Worm (Caenorhabditis elegans) whole organism, mixed stage, embryonic: Measurements from ENCODE around the gene Y77E11A.8.

Experiments used
- M03D4.4 ChIP-seq: sonication (generic microtip); optimal IDR thresholded peaks from 2 replicates; lab custom pipeline; 2017; ENCODE audit warnings: mild to moderate bottlenecking, missing genetic modification characterization, missing compliant biosample characterization
- bed-3 ChIP-seq: fragments of 200-800 bp; sonication (Bioruptor generic); optimal IDR thresholded peaks from 3 replicates; lab custom pipeline; 2018; ENCODE audit warnings: mild to moderate bottlenecking, missing genetic modification characterization, moderate library complexity, missing compliant biosample characterization
- blmp-1 ChIP-seq: fragments of 150-350 bp; optimal IDR thresholded peaks from 2 replicates; lab custom pipeline; 2014; ENCODE audit warnings: missing biosample characterization, missing genetic modification characterization
- ceh-39 ChIP-seq: fragments of 150-350 bp; optimal IDR thresholded peaks from 2 replicates; lab custom pipeline; 2014; ENCODE audit warnings: missing biosample characterization, missing genetic modification characterization
- ceh-43 ChIP-seq: fragments of 200-800 bp; sonication (Bioruptor generic); optimal IDR thresholded peaks from 2 replicates; lab custom pipeline; 2018; ENCODE audit warnings: mild to moderate bottlenecking, missing genetic modification characterization, moderate library complexity, missing compliant biosample characterization
- ceh-83 ChIP-seq: fragments of 200-800 bp; sonication (Bioruptor generic); optimal IDR thresholded peaks from 2 replicates; lab custom pipeline; 2018; ENCODE audit warnings: mild to moderate bottlenecking, missing genetic modification characterization, missing compliant biosample characterization
- ces-1 ChIP-seq: fragments of 150-350 bp; optimal IDR thresholded peaks from 2 replicates; lab custom pipeline; 2014; ENCODE audit warnings: missing biosample characterization, missing genetic modification reagents, missing genetic modification characterization
- cnd-1 ChIP-seq: fragments of 200-800 bp; sonication (Bioruptor generic); optimal IDR thresholded peaks from 2 replicates; lab custom pipeline; 2018; ENCODE audit warnings: mild to moderate bottlenecking, missing genetic modification characterization, missing compliant biosample characterization
- drap-1 ChIP-seq: fragments of 200-800 bp; sonication (Bioruptor generic); optimal IDR thresholded peaks from 3 replicates; lab custom pipeline; 2018; ENCODE audit warnings: mild to moderate bottlenecking, missing genetic modification characterization, missing compliant biosample characterization
- elt-1 ChIP-seq: sonication (generic microtip); optimal IDR thresholded peaks from 2 replicates; lab custom pipeline; 2017; ENCODE audit warnings: missing genetic modification characterization, mild to moderate bottlenecking, missing compliant biosample characterization, antibody characterized with exemption, moderate library complexity, borderline replicate concordance; ENCODE audit not compliant: insufficient read depth
- elt-3 ChIP-seq: fragments of 150-350 bp; optimal IDR thresholded peaks from 2 replicates; lab custom pipeline; 2014; ENCODE audit warnings: missing biosample characterization, missing genetic modification characterization
- flh-1 ChIP-seq: fragments of 200-800 bp; sonication (Bioruptor generic); optimal IDR thresholded peaks from 2 replicates; lab custom pipeline; 2018; ENCODE audit warnings: mild to moderate bottlenecking, missing genetic modification characterization, moderate library complexity, missing compliant biosample characterization
- ham-2 ChIP-seq: fragments of 200-800 bp; sonication (Bioruptor generic); optimal IDR thresholded peaks from 2 replicates; lab custom pipeline; 2018; ENCODE audit warnings: mild to moderate bottlenecking, missing genetic modification characterization, missing compliant biosample characterization
- hlh-1 ChIP-seq: fragments of 150-350 bp; optimal IDR thresholded peaks from 2 replicates; lab custom pipeline; 2014; ENCODE audit warnings: missing biosample characterization, missing genetic modification reagents, missing genetic modification characterization
- lin-13 ChIP-seq: fragments of 150-350 bp; optimal IDR thresholded peaks from 2 replicates; lab custom pipeline; 2014; ENCODE audit warnings: missing biosample characterization, missing genetic modification characterization
- lin-32 ChIP-seq: fragments of 200-800 bp; sonication (Bioruptor generic); optimal IDR thresholded peaks from 2 replicates; lab custom pipeline; 2018; ENCODE audit warnings: mild to moderate bottlenecking, missing genetic modification characterization, missing compliant biosample characterization
- lsy-2 ChIP-seq: fragments of 150-350 bp; optimal IDR thresholded peaks from 2 replicates; lab custom pipeline; 2014; ENCODE audit warnings: missing biosample characterization, missing genetic modification characterization
- mab-5 ChIP-seq: fragments of 150-350 bp; optimal IDR thresholded peaks from 2 replicates; lab custom pipeline; 2014; ENCODE audit warnings: missing biosample characterization, missing genetic modification characterization
- mep-1 ChIP-seq: fragments of 150-350 bp; optimal IDR thresholded peaks from 2 replicates; lab custom pipeline; 2017; ENCODE audit warnings: missing biosample characterization, missing genetic modification reagents, missing genetic modification characterization, inconsistent platforms
- mls-2 ChIP-seq: sonication (generic microtip); optimal IDR thresholded peaks from 2 replicates; lab custom pipeline; 2016; ENCODE audit warnings: mild to moderate bottlenecking, missing genetic modification characterization, moderate library complexity, missing compliant biosample characterization
- nhr-12 ChIP-seq: fragments of 150-350 bp; optimal IDR thresholded peaks from 2 replicates; lab custom pipeline; 2014; ENCODE audit warnings: missing biosample characterization, missing genetic modification characterization
- nhr-2 ChIP-seq: fragments of 150-350 bp; optimal IDR thresholded peaks from 2 replicates; lab custom pipeline; 2014; ENCODE audit warnings: missing biosample characterization, missing genetic modification characterization
- nhr-237 ChIP-seq: fragments of 150-350 bp; optimal IDR thresholded peaks from 2 replicates; lab custom pipeline; 2014; ENCODE audit warnings: missing biosample characterization, missing genetic modification characterization
- nhr-28 ChIP-seq: fragments of 150-350 bp; optimal IDR thresholded peaks from 2 replicates; lab custom pipeline; 2014; ENCODE audit warnings: missing biosample characterization, missing genetic modification characterization
- nhr-76 ChIP-seq: sonication (generic microtip); optimal IDR thresholded peaks from 2 replicates; lab custom pipeline; 2017; ENCODE audit warnings: missing biosample characterization, missing genetic modification characterization
- pha-4 ChIP-seq: fragments of 150-350 bp; optimal IDR thresholded peaks from 2 replicates; lab custom pipeline; 2018; ENCODE audit warnings: missing biosample characterization, missing genetic modification reagents, missing genetic modification characterization
- sem-2 ChIP-seq: fragments of 200-800 bp; sonication (Bioruptor generic); optimal IDR thresholded peaks from 2 replicates; lab custom pipeline; 2018; ENCODE audit warnings: mild to moderate bottlenecking, missing genetic modification characterization, missing compliant biosample characterization
- snpc-4 ChIP-seq: fragments of 150-350 bp; optimal IDR thresholded peaks from 2 replicates; lab custom pipeline; 2014; ENCODE audit warnings: missing biosample characterization, missing genetic modification characterization
- sptf-1 ChIP-seq: sonication (generic microtip); optimal IDR thresholded peaks from 2 replicates; lab custom pipeline; 2017; ENCODE audit warnings: mild to moderate bottlenecking, missing genetic modification characterization, moderate library complexity, missing compliant biosample characterization
- tbx-8 ChIP-seq: fragments of 200-800 bp; sonication (Bioruptor generic); optimal IDR thresholded peaks from 2 replicates; lab custom pipeline; 2018; ENCODE audit warnings: mild to moderate bottlenecking, missing genetic modification characterization, moderate library complexity, missing compliant biosample characterization
- unc-120 ChIP-seq: sonication (generic microtip); optimal IDR thresholded peaks from 2 replicates; lab custom pipeline; 2017; ENCODE audit warnings: missing genetic modification characterization, missing compliant biosample characterization; ENCODE audit not compliant: poor library complexity, severe bottlenecking
- unc-39 ChIP-seq: fragments of 150-350 bp; optimal IDR thresholded peaks from 2 replicates; lab custom pipeline; 2014; ENCODE audit warnings: missing biosample characterization, missing genetic modification characterization
- zip-8 ChIP-seq: fragments of 150-350 bp; optimal IDR thresholded peaks from 2 replicates; lab custom pipeline; 2014; ENCODE audit warnings: missing biosample characterization, missing genetic modification characterization
- ztf-11 ChIP-seq: fragments of 150-350 bp; optimal IDR thresholded peaks from 2 replicates; lab custom pipeline; 2014; ENCODE audit warnings: missing biosample characterization, missing genetic modification characterization

The Y77E11A.8 gene

DNA sequence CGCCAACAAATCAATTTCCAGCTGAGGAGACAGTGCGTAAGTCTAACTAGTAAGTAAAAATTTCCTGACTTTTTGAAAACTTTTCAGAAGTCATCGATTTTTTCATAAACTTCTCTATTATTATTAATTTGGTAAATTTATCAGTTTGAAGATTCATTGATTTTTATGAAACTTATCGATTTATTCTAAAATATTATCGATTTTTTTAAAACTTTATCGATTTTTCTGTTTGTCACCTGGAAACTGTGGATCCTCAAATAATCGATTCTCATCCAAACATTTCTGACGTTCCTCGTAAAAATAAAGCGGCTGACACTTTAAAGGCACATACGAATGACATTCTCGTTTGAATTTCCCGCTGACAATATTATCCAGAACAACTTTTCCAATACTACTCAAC, 9.1 kb upstream of the Y77E11A.8 start:
- TF ChIP-seq nhr-12 (no peak), lsy-2 (tag; lab: Kevin White, UChicago) (no peak), snpc-4 (no peak), ham-2 (GFP tag; lab: Kevin White, UChicago) (no peak), bed-3 (no peak), sptf-1 (tag; lab: Kevin White, UChicago) (no peak), zip-8 (tag; lab: Kevin White, UChicago) (no peak), lin-13 (no peak), elt-1 (tag; lab: Kevin White, UChicago) (no peak), blmp-1 (no peak), flh-1 (no peak), nhr-237 (tag; lab: Kevin White, UChicago) (no peak), pha-4 (tag; lab: Kevin White, UChicago) (no peak), nhr-28 (no peak), lin-32 (GFP tag; lab: Kevin White, UChicago) (no peak), ceh-83 (GFP tag; lab: Kevin White, UChicago) (no peak), ces-1 (GFP tag; lab: Kevin White, UChicago) (no peak)

DNA sequence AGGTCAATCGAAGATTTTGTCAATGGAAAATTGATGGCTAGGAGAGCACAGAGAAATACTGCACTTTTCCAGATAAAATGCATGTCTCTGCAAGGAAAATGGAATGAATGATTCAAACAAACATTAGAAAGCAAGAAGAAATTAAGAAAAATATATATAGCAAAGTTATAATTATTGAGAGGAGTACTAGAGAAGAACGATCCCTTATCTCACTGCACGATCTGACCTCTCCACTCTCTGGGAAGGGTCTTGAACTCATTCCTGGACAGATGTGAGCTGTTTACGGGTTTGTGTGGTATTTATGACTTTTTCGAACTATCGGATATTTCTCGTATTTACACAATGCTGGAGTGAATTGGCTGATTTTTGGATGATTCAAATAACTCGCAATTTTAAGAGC, 5.4 kb upstream of the Y77E11A.8 start, which contains the start of gene Y77E11A.23:
TSS of gene Y77E11A.23 (minus strand) at position 107 of the 400 bp plus-strand sequence.
- peak; percentile 93 for TF ChIP-seq elt-1 (tag; lab: Kevin White, UChicago)
- no peak for TF ChIP-seq ham-2 (GFP tag; lab: Kevin White, UChicago)
- TF ChIP-seq nhr-2 = peak; percentile 19

DNA sequence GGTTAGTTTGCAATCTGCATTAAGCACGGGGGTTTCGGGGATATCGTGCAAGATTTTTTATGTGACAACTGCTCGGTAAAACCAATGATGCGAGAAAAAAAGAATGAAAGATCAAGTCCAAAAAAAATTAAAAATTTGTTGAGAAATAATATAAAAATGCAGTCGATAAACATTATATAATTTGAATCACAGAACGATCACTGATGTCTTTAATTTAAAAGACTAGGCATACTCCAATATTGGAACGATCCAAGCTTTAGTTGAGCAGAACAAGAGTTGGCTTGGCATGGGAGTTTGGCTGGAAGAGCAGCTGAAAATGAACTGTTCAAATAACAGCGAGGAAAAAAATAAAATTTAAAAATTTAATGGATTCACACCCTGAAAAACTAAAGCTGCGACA, 2.4 kb upstream of the Y77E11A.8 start, which contains the start of gene clec-171:
TSS of gene clec-171 (minus strand) at position 101 of the 400 bp plus-strand sequence.
- TF ChIP-seq ceh-39 (tag; lab: Kevin White, UChicago) (no peak), bed-3 (no peak), mab-5 (tag; lab: Kevin White, UChicago) (no peak), blmp-1 (no peak), ham-2 (GFP tag; lab: Kevin White, UChicago) (no peak), elt-1 (tag; lab: Kevin White, UChicago) (no peak), ceh-43 (no peak), drap-1 (GFP tag; lab: Kevin White, UChicago) (no peak), unc-120 (no peak), hlh-1 (no peak), M03D4.4 (tag; lab: Kevin White, UChicago) (no peak)

DNA sequence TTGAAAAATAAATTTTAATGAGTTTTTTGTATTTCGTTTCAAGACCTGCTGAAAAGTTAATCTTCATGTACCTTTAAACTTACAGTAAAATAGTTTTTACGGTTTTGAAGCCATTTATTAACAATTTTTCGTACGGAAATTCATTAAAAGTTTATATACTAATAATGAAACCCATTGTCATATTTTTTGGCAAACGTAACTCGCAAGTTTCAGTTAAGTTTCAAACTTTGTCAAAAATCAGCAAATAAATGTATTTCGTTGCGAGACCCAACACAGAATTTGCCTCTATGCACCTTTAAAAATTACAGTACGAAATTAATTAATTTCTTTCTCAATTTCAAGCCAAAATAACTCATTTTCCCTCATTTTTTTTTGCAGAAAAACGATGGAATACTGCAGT, 4.3 kb downstream of the Y77E11A.8 start, which contains the start of gene jtr-1:
TSS of gene jtr-1 (plus strand) at position 327 of the 400 bp plus-strand sequence.
- no peak for TF ChIP-seq ceh-83 (GFP tag; lab: Kevin White, UChicago)
- no peak for TF ChIP-seq mls-2 (tag; lab: Kevin White, UChicago)
- no peak for TF ChIP-seq tbx-8 (GFP tag; lab: Kevin White, UChicago)
- TF ChIP-seq nhr-76 = no peak
- no peak for TF ChIP-seq pha-4 (tag; lab: Kevin White, UChicago)
- TF ChIP-seq hlh-1 = no peak
- no peak for TF ChIP-seq mab-5 (tag; lab: Kevin White, UChicago)
- no peak for TF ChIP-seq zip-8 (tag; lab: Kevin White, UChicago)
- no peak for TF ChIP-seq sptf-1 (tag; lab: Kevin White, UChicago)
- no peak for TF ChIP-seq ham-2 (GFP tag; lab: Kevin White, UChicago)
- TF ChIP-seq elt-3 (tag; lab: Kevin White, UChicago) = no peak
- TF ChIP-seq snpc-4 = no peak
- no peak for TF ChIP-seq flh-1
- TF ChIP-seq drap-1 (GFP tag; lab: Kevin White, UChicago) = no peak

DNA sequence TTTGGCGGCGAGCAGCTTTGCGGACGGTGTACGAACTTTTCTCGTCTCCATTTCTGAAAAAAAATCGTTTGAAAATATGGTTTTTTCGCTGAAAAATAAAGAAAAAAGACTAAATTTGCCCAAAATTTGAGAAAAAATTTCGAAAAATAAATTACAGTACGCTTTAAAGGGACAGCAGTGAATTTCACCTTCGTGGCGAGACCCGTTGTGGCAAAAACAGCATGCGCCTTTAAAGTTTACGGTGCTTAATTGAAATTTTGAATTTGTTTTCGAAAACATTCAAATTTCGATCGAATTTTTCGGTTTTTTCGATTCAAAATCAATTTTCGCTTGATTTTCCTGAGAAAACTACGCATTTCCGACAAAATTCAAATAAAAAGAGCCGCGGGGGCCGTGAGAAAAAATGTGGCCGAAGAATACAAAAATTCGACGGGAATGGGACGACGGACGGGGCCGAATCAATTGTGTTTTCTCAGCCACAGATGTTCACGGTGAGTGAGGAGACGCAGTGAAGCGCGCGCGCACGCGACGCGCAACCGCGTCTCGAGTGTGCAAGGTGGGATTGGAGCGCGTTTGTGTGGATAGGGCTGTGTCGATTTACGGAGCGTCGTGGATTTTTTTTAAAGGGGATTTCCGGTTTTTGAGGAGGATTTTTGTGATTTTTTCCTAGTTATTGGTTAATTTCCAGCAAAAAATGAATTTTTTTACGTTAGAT, 4.9 kb downstream of the Y77E11A.8 start, which contains the start of gene Y77E11A.7:
TSS of gene Y77E11A.7 (minus strand) at position 55 of the 715 bp plus-strand sequence.
- no peak for TF ChIP-seq blmp-1
- peak; percentile 15 for TF ChIP-seq ham-2 (GFP tag; lab: Kevin White, UChicago)
- TF ChIP-seq flh-1 = peak; percentile 3
- TF ChIP-seq drap-1 (GFP tag; lab: Kevin White, UChicago) = peak; percentile 63
- TF ChIP-seq ces-1 (GFP tag; lab: Kevin White, UChicago) = peak; percentile 81
- TF ChIP-seq nhr-76 = no peak
- TF ChIP-seq mls-2 (tag; lab: Kevin White, UChicago) = peak; percentile 29
- peak; percentile 23 for TF ChIP-seq M03D4.4 (tag; lab: Kevin White, UChicago)
- TF ChIP-seq snpc-4 = no peak
- peak; percentile 10 for TF ChIP-seq mab-5 (tag; lab: Kevin White, UChicago)
- no peak for TF ChIP-seq nhr-28
- TF ChIP-seq lin-32 (GFP tag; lab: Kevin White, UChicago) = peak; percentile 43
- TF ChIP-seq bed-3 = no peak
- TF ChIP-seq lsy-2 (tag; lab: Kevin White, UChicago) = peak; percentile 85
- no peak for TF ChIP-seq zip-8 (tag; lab: Kevin White, UChicago)
- peak; percentile 97 for TF ChIP-seq mep-1 (tag; lab: Kevin White, UChicago)
- TF ChIP-seq elt-1 (tag; lab: Kevin White, UChicago) = no peak
- TF ChIP-seq ceh-83 (GFP tag; lab: Kevin White, UChicago) = no peak
- no peak for TF ChIP-seq nhr-2
- TF ChIP-seq hlh-1 = peak; percentile 34
- TF ChIP-seq ceh-43 = no peak
- TF ChIP-seq ztf-11 (tag; lab: Kevin White, UChicago) = no peak
- TF ChIP-seq sem-2 (GFP tag; lab: Kevin White, UChicago) = no peak
- TF ChIP-seq ceh-39 (tag; lab: Kevin White, UChicago) = peak; percentile 90
- TF ChIP-seq unc-120 = peak; percentile 72
- TF ChIP-seq unc-39 (tag; lab: Kevin White, UChicago) = no peak
- no peak for TF ChIP-seq nhr-12
- no peak for TF ChIP-seq elt-3 (tag; lab: Kevin White, UChicago)
- peak; percentile 80 for TF ChIP-seq sptf-1 (tag; lab: Kevin White, UChicago)
- no peak for TF ChIP-seq cnd-1 (tag; lab: Kevin White, UChicago)
- TF ChIP-seq nhr-237 (tag; lab: Kevin White, UChicago) = peak; percentile 95
- TF ChIP-seq tbx-8 (GFP tag; lab: Kevin White, UChicago) = no peak
- peak; percentile 86 for TF ChIP-seq pha-4 (tag; lab: Kevin White, UChicago)
